Fruit fly (Drosophila melanogaster) whole organism, embryonic: Measurements from ENCODE around the gene Ubc6.
A peak's percentile ranks its signal among the peaks of the same experiment; 100 is the strongest.

Source experiments
- Atf3 ChIP-seq: fragments of 200-800 bp; sonication (Bioruptor generic); optimal IDR thresholded peaks from 3 replicates; lab custom pipeline; 2016; ENCODE audit warnings: missing biosample characterization, missing genetic modification characterization
- CG10147 ChIP-seq: fragments of 200-800 bp; sonication (Bioruptor generic); optimal IDR thresholded peaks from 2 replicates; lab custom pipeline; 2019; ENCODE audit warnings: missing biosample characterization, mild to moderate bottlenecking, missing genetic modification characterization, moderate library complexity
- CG10543 ChIP-seq: fragments of 200-800 bp; sonication (Bioruptor generic); optimal IDR thresholded peaks from 3 replicates; lab custom pipeline; 2017; ENCODE audit warnings: missing biosample characterization, mild to moderate bottlenecking, missing genetic modification characterization, moderate library complexity
- CG10959 ChIP-seq: fragments of 200-800 bp; sonication (Bioruptor generic); IDR thresholded peaks from 2 replicates; pipeline ENCODE4 v1.3.6; 2022; ENCODE audit warnings: missing biosample characterization, missing genetic modification characterization
- CG11560 ChIP-seq: fragments of 200-800 bp; sonication (Bioruptor generic); IDR thresholded peaks from 3 replicates; pipeline ENCODE4 v1.3.6; 2022; ENCODE audit warnings: missing biosample characterization, missing genetic modification characterization
- CG12219 ChIP-seq: fragments of 200-800 bp; sonication (Bioruptor generic); optimal IDR thresholded peaks from 3 replicates; lab custom pipeline; 2018; ENCODE audit warnings: missing biosample characterization, mild to moderate bottlenecking, missing genetic modification characterization
- CG12744 ChIP-seq: fragments of 200-800 bp; sonication (Bioruptor generic); optimal IDR thresholded peaks from 2 replicates; lab custom pipeline; 2016; ENCODE audit warnings: missing biosample characterization, missing genetic modification characterization
- CG14014 ChIP-seq: fragments of 200-800 bp; sonication (Bioruptor generic); IDR thresholded peaks from 2 replicates; pipeline ENCODE4 v1.3.6; 2022; ENCODE audit warnings: missing biosample characterization, missing genetic modification characterization
- CG15269 ChIP-seq: fragments of 200-800 bp; sonication (Bioruptor generic); optimal IDR thresholded peaks from 2 replicates; lab custom pipeline; 2018; ENCODE audit warnings: missing biosample characterization, mild to moderate bottlenecking, missing genetic modification characterization, moderate library complexity
- CG15514 ChIP-seq: fragments of 200-800 bp; sonication (Bioruptor generic); optimal IDR thresholded peaks from 3 replicates; lab custom pipeline; 2017; ENCODE audit warnings: missing biosample characterization, missing genetic modification characterization, mild to moderate bottlenecking, moderate library complexity, missing genetic modification reagents
- CG17612 ChIP-seq: fragments of 200-800 bp; sonication (Bioruptor generic); IDR thresholded peaks from 2 replicates; pipeline ENCODE4 v1.3.6; 2022; ENCODE audit warnings: missing biosample characterization, missing genetic modification characterization
- CG2120 ChIP-seq: fragments of 200-800 bp; sonication (Bioruptor generic); optimal IDR thresholded peaks from 3 replicates; lab custom pipeline; 2016; ENCODE audit warnings: missing biosample characterization, missing genetic modification characterization
- CG30431 ChIP-seq: fragments of 200-800 bp; sonication (Bioruptor generic); optimal IDR thresholded peaks from 2 replicates; lab custom pipeline; 2017; ENCODE audit warnings: missing biosample characterization, missing genetic modification characterization
- CG34224 ChIP-seq: fragments of 200-800 bp; sonication (Bioruptor generic); IDR thresholded peaks from 3 replicates; pipeline ENCODE4 v1.3.6; 2022; ENCODE audit warnings: missing biosample characterization, missing genetic modification characterization; ENCODE audit not compliant: partially characterized antibody
- CG4820 ChIP-seq: fragments of 200-800 bp; sonication (Bioruptor generic); optimal IDR thresholded peaks from 3 replicates; lab custom pipeline; 2016; ENCODE audit warnings: missing biosample characterization, missing genetic modification characterization
- CG7372 ChIP-seq: fragments of 200-800 bp; sonication (Bioruptor generic); IDR thresholded peaks from 2 replicates; pipeline ENCODE4 v1.3.6; 2022; ENCODE audit warnings: missing biosample characterization, missing genetic modification characterization
- CG8765 ChIP-seq: fragments of 200-800 bp; sonication (Bioruptor generic); IDR thresholded peaks from 2 replicates; pipeline ENCODE4 v1.3.6; 2022; ENCODE audit warnings: missing biosample characterization, missing genetic modification characterization
- CG8944 ChIP-seq: fragments of 200-800 bp; sonication (Bioruptor generic); optimal IDR thresholded peaks from 3 replicates; lab custom pipeline; 2016; ENCODE audit warnings: missing biosample characterization, missing genetic modification characterization
- CHES-1-like ChIP-seq: fragments of 200-800 bp; sonication (Bioruptor generic); optimal IDR thresholded peaks from 2 replicates; lab custom pipeline; 2016; ENCODE audit warnings: missing biosample characterization, missing genetic modification characterization
- HmgZ ChIP-seq: fragments of 200-800 bp; sonication (Bioruptor generic); optimal IDR thresholded peaks from 2 replicates; lab custom pipeline; 2018; ENCODE audit warnings: missing biosample characterization, mild to moderate bottlenecking, missing genetic modification characterization
- Hmx ChIP-seq: fragments of 200-800 bp; sonication (Bioruptor generic); optimal IDR thresholded peaks from 2 replicates; lab custom pipeline; 2016; ENCODE audit warnings: missing biosample characterization, missing genetic modification characterization
- Med ChIP-seq: fragments of 200-800 bp; sonication (Bioruptor generic); peaks from one replicate; lab custom pipeline; 2016; ENCODE audit warnings: missing biosample characterization, missing genetic modification characterization, mild to moderate bottlenecking, inconsistent platforms, moderate library complexity
- Oaz ChIP-seq: fragments of 200-800 bp; sonication (Bioruptor generic); IDR thresholded peaks from 2 replicates; pipeline ENCODE4 v1.3.6; 2022; ENCODE audit warnings: missing biosample characterization, missing genetic modification characterization
- Rfx ChIP-seq: fragments of 200-800 bp; sonication (Bioruptor generic); IDR thresholded peaks from 2 replicates; pipeline ENCODE4 v1.3.6; 2022; ENCODE audit warnings: missing biosample characterization, missing genetic modification characterization
- Spps ChIP-seq: fragments of 200-800 bp; sonication (Bioruptor generic); optimal IDR thresholded peaks from 2 replicates; lab custom pipeline; 2018; ENCODE audit warnings: missing biosample characterization, mild to moderate bottlenecking, missing genetic modification characterization
- Trl ChIP-seq, 3 experiments: fragments of >200 bp in 2 of 3; fragments of 200-800 bp in 1 of 3; sonication (Bioruptor generic) in 1 of 3; optimal IDR thresholded peaks; 2 replicates in 1 of 3; 3 replicates in 2 of 3; lab custom pipeline; 2016 to 2017; ENCODE audit warnings: missing biosample characterization in 1 of 3, missing genetic modification characterization in 1 of 3
- YL-1 ChIP-seq: fragments of 200-800 bp; sonication (Bioruptor generic); optimal IDR thresholded peaks from 3 replicates; lab custom pipeline; 2017; ENCODE audit warnings: missing biosample characterization, mild to moderate bottlenecking, missing genetic modification characterization
- amos ChIP-seq: fragments of 200-800 bp; sonication (Bioruptor generic); IDR thresholded peaks from 2 replicates; pipeline ENCODE4 v1.3.6; 2022; ENCODE audit warnings: missing biosample characterization, missing genetic modification characterization; ENCODE audit not compliant: partially characterized antibody
- bbx ChIP-seq: fragments of 200-800 bp; sonication (Bioruptor generic); IDR thresholded peaks from 2 replicates; pipeline ENCODE4 v1.3.6; 2022; ENCODE audit warnings: missing biosample characterization, missing genetic modification characterization; ENCODE audit not compliant: partially characterized antibody
- cg ChIP-seq: fragments of 200-800 bp; sonication (Bioruptor generic); optimal IDR thresholded peaks from 3 replicates; lab custom pipeline; 2019; ENCODE audit warnings: missing biosample characterization, mild to moderate bottlenecking, missing genetic modification characterization, moderate library complexity
- chinmo ChIP-seq: fragments of 200-800 bp; sonication (Bioruptor generic); IDR thresholded peaks from 4 replicates; pipeline ENCODE4 v1.3.6; 2022; ENCODE audit warnings: missing biosample characterization, missing genetic modification characterization; ENCODE audit not compliant: partially characterized antibody
- crol ChIP-seq: fragments of 200-800 bp; sonication (Bioruptor generic); IDR thresholded peaks from 2 replicates; pipeline ENCODE4 v1.3.6; 2022; ENCODE audit warnings: missing biosample characterization, missing genetic modification characterization
- dimm ChIP-seq: fragments of 200-800 bp; sonication (Bioruptor generic); IDR thresholded peaks from 2 replicates; pipeline ENCODE4 v1.3.6; 2022; ENCODE audit warnings: missing biosample characterization, missing genetic modification characterization
- dmrt11E ChIP-seq: fragments of 200-800 bp; sonication (Bioruptor generic); optimal IDR thresholded peaks from 3 replicates; lab custom pipeline; 2018; ENCODE audit warnings: missing biosample characterization, mild to moderate bottlenecking, missing genetic modification characterization, moderate library complexity
- en ChIP-seq: fragments of 200-800 bp; sonication (Bioruptor generic); optimal IDR thresholded peaks from 2 replicates; lab custom pipeline; 2016; ENCODE audit warnings: missing biosample characterization, missing genetic modification characterization
- gro ChIP-seq: fragments of 200-800 bp; sonication (Bioruptor generic); optimal IDR thresholded peaks from 2 replicates; lab custom pipeline; 2016; ENCODE audit warnings: missing biosample characterization, missing genetic modification characterization
- gsb ChIP-seq: fragments of 200-800 bp; sonication (Bioruptor generic); IDR thresholded peaks from 2 replicates; pipeline ENCODE4 v1.3.6; 2022; ENCODE audit warnings: missing biosample characterization, missing genetic modification characterization
- hth ChIP-seq: fragments of >200 bp; optimal IDR thresholded peaks from 2 replicates; lab custom pipeline; 2017; ENCODE audit warnings: inconsistent platforms
- lilli ChIP-seq: fragments of 200-800 bp; sonication (Bioruptor generic); optimal IDR thresholded peaks from 3 replicates; lab custom pipeline; 2016; ENCODE audit warnings: missing biosample characterization, missing genetic modification characterization
- lov ChIP-seq, 2 experiments: fragments of 200-800 bp in 1 of 2; fragments of >200 bp in 1 of 2; sonication (Bioruptor generic) in 1 of 2; IDR thresholded peaks in 1 of 2; optimal IDR thresholded peaks in 1 of 2; 2 replicates in 1 of 2; 3 replicates in 1 of 2; pipeline versions ENCODE4 v1.3.6 to Lab custom; 2017 to 2022; ENCODE audit warnings: missing biosample characterization in 1 of 2, missing genetic modification characterization in 1 of 2
- pum ChIP-seq: fragments of 200-800 bp; sonication (Bioruptor generic); optimal IDR thresholded peaks from 2 replicates; lab custom pipeline; 2016; ENCODE audit warnings: missing biosample characterization, missing genetic modification characterization
- rib ChIP-seq: fragments of 200-800 bp; sonication (Bioruptor generic); IDR thresholded peaks from 2 replicates; pipeline ENCODE4 v1.3.6; 2022; ENCODE audit warnings: missing biosample characterization, missing genetic modification characterization
- sens ChIP-seq: fragments of 200-800 bp; sonication (Bioruptor generic); peaks from one replicate; lab custom pipeline; 2016; ENCODE audit warnings: missing biosample characterization, missing genetic modification characterization
- shn ChIP-seq: fragments of 200-800 bp; sonication (Bioruptor generic); optimal IDR thresholded peaks from 3 replicates; lab custom pipeline; 2016; ENCODE audit warnings: missing biosample characterization, missing genetic modification characterization
- tgo ChIP-seq: fragments of 200-800 bp; sonication (Bioruptor generic); IDR thresholded peaks from 3 replicates; pipeline ENCODE4 v1.3.6; 2022; ENCODE audit warnings: missing biosample characterization, missing genetic modification characterization
- tx ChIP-seq: fragments of 200-800 bp; sonication (Bioruptor generic); optimal IDR thresholded peaks from 2 replicates; lab custom pipeline; 2016; ENCODE audit warnings: missing biosample characterization, missing genetic modification characterization
- usp ChIP-seq: fragments of >200 bp; optimal IDR thresholded peaks from 2 replicates; lab custom pipeline; 2017; ENCODE audit warnings: missing biosample characterization, missing genetic modification characterization
- wek ChIP-seq: fragments of 200-800 bp; sonication (Bioruptor generic); optimal IDR thresholded peaks from 3 replicates; lab custom pipeline; 2018; ENCODE audit warnings: missing biosample characterization, mild to moderate bottlenecking, missing genetic modification characterization, moderate library complexity
- yki ChIP-seq: fragments of >200 bp; optimal IDR thresholded peaks from 3 replicates; lab custom pipeline; 2018
- zf30C ChIP-seq: fragments of 200-800 bp; sonication (Bioruptor generic); optimal IDR thresholded peaks from 3 replicates; lab custom pipeline; 2018; ENCODE audit warnings: missing biosample characterization, mild to moderate bottlenecking, missing genetic modification characterization
- zfh1 ChIP-seq: fragments of 200-800 bp; sonication (Bioruptor generic); IDR thresholded peaks from 3 replicates; pipeline ENCODE4 v1.3.6; 2022; ENCODE audit warnings: missing biosample characterization, missing genetic modification characterization

Ubc6 gene

dm6 chr3R:4912130-4912549 is 40.3 kb downstream of the Ubc6 start (continued):
- TF ChIP-seq CG7372 (GFP tag; lab: Robert Waterston, UW) (peak; percentile 50; the same call in 1 of the 2 replicates), chinmo (GFP tag; lab: Robert Waterston, UW) (0 out of 4 replicates have a peak, but pooled peaks have one; percentile 64), wek (GFP tag; lab: Kevin White, UChicago) (peak; percentile 63), Atf3 (GFP tag; lab: Kevin White, UChicago) (peak; percentile 55), tgo (GFP tag; lab: Robert Waterston, UW) (peak; percentile 46), lilli (peak; percentile 80), CG10959 (GFP tag; lab: Robert Waterston, UW) (peak; percentile 30; the same call in 1 of the 2 replicates), gro (GFP tag; lab: Kevin White, UChicago) (peak; percentile 77), Hmx (GFP tag; lab: Kevin White, UChicago) (no peak), Trl (optimal IDR thresholded peaks at IDR 0.05; lab: Kevin White, UChicago) (no peak), Trl (GFP tag; optimal IDR thresholded peaks at IDR 0.05; lab: Kevin White, UChicago) (peak; percentile 70), CG15269 (tag; lab: Kevin White, UChicago) (peak; percentile 72), CG34224 (GFP tag; lab: Robert Waterston, UW) (no peak), CG15514 (GFP tag; lab: Kevin White, UChicago) (peak; percentile 57), pum (GFP tag; lab: Kevin White, UChicago) (peak; percentile 58), CG17612 (GFP tag; lab: Robert Waterston, UW) (0 out of 2 replicates have a peak, but pooled peaks have one; percentile 29), sens (GFP tag; lab: Kevin White, UChicago) (peak; percentile 91), Spps (tag; lab: Kevin White, UChicago) (peak; percentile 11), cg (peak; percentile 77), gsb (0 out of 2 replicates have a peak, but pooled peaks have one; percentile 43), dmrt11E (tag; lab: Kevin White, UChicago) (peak; percentile 43), CG4820 (GFP tag; lab: Kevin White, UChicago) (peak; percentile 32), CG8944 (GFP tag; lab: Kevin White, UChicago) (peak; percentile 54), CHES-1-like (GFP tag; lab: Kevin White, UChicago) (peak; percentile 58), Med (GFP tag; lab: Kevin White, UChicago) (peak; percentile 97), crol (GFP tag; lab: Robert Waterston, UW) (peak; percentile 32), amos (peak; percentile 10; the same call in 1 of the 2 replicates), en (GFP tag; lab: Kevin White, UChicago) (peak; percentile 34), CG10543 (GFP tag; lab: Kevin White, UChicago) (peak; percentile 95), HmgZ (peak; percentile 89), dimm (GFP tag; lab: Robert Waterston, UW) (0 out of 2 replicates have a peak, but pooled peaks have one; percentile 24), rib (GFP tag; lab: Robert Waterston, UW) (no peak), lov (optimal IDR thresholded peaks at IDR 0.05; lab: Kevin White, UChicago) (no peak), lov (GFP tag; IDR thresholded peaks at IDR 0.05; lab: Robert Waterston, UW) (peak; percentile 68), CG12744 (GFP tag; lab: Kevin White, UChicago) (no peak), yki (lab: Kevin White, UChicago) (no peak), Oaz (peak; percentile 37; the same call in 1 of the 2 replicates), hth (lab: Kevin White, UChicago) (no peak), YL-1 (GFP tag; lab: Kevin White, UChicago) (no peak), zf30C (GFP tag; lab: Kevin White, UChicago) (no peak), CG12219 (GFP tag; lab: Kevin White, UChicago) (peak; percentile 38), CG10147 (GFP tag; lab: Kevin White, UChicago) (peak; percentile 30), Rfx (peak; percentile 89), CG30431 (peak; percentile 9), CG11560 (no peak; the same call in 2 of the 3 replicates), CG2120 (GFP tag; lab: Kevin White, UChicago) (peak; percentile 88), tx (GFP tag; lab: Kevin White, UChicago) (peak; percentile 47), shn (GFP tag; lab: Kevin White, UChicago) (peak; percentile 66), usp (GFP tag; lab: Kevin White, UChicago) (no peak), CG8765 (GFP tag; lab: Robert Waterston, UW) (peak; percentile 42; the same call in 1 of the 2 replicates), CG14014 (GFP tag; lab: Robert Waterston, UW) (peak; percentile 72), zfh1 (GFP tag; lab: Robert Waterston, UW) (peak; percentile 81), bbx (no peak)
